Worm (Caenorhabditis elegans) whole organism, L1 larva: ENCODE results near the gene str-140.

Source experiments
- aha-1 ChIP-seq: fragments of 150-350 bp; optimal IDR thresholded peaks from 2 replicates; lab custom pipeline; 2014; ENCODE audit warnings: missing biosample characterization, missing genetic modification characterization
- aly-2 ChIP-seq: fragments of 150-350 bp; optimal IDR thresholded peaks from 2 replicates; lab custom pipeline; 2014; ENCODE audit warnings: missing biosample characterization, missing genetic modification characterization
- ama-1 ChIP-seq: fragments of 150-350 bp; optimal IDR thresholded peaks from 2 replicates; lab custom pipeline; 2014
- fkh-10 ChIP-seq: sonication (generic microtip); optimal IDR thresholded peaks from 2 replicates; lab custom pipeline; 2017; ENCODE audit warnings: missing biosample characterization, missing genetic modification reagents, missing genetic modification characterization
- isw-1 ChIP-seq: fragments of 200-800 bp; sonication (Bioruptor generic); IDR thresholded peaks from 2 replicates; pipeline ENCODE4 v1.3.6; 2022; ENCODE audit warnings: missing genetic modification characterization, missing compliant biosample characterization
- nhr-71 ChIP-seq: sonication (generic microtip); optimal IDR thresholded peaks from 2 replicates; lab custom pipeline; 2016; ENCODE audit warnings: mild to moderate bottlenecking, missing genetic modification characterization, moderate library complexity, missing compliant biosample characterization
- rnt-1 ChIP-seq: sonication (generic microtip); optimal IDR thresholded peaks from 2 replicates; lab custom pipeline; 2016; ENCODE audit warnings: mild to moderate bottlenecking, missing genetic modification characterization, moderate library complexity, missing compliant biosample characterization
- unc-130 ChIP-seq: fragments of 150-350 bp; optimal IDR thresholded peaks from 2 replicates; lab custom pipeline; 2017; ENCODE audit warnings: missing biosample characterization, missing genetic modification characterization, inconsistent platforms

DNA sequence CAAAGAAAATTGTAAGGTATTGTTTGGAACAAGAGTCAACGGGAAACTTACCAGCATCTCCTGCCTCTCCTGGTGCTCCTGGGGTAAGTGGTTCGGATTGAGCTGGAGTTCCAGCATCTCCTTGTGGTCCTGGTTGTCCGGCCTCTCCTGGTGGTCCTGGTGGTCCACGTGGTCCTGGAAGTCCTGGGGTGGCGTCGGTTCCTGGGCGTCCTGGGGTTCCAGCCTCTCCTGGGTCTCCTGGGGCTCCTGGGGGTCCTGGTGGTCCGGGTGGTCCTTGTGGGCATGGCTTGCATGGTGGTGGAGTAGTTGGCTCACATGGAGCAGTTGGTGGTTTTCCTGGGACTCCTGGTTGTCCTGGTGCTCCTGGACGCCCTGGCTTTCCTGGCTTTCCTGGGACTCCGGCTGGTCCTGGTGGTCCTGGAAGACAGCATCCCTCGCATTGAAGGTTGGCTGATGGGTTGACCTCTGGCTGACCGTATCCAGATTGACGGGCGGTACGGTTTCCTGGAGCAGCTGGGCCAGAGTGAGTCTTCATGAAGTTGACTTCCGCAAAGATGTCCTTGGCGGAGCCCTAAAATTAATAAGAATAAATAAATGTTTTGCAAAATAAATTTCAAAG lies 17.5 kb downstream of the str-140 start:
- no peak for TF ChIP-seq unc-130 (tag; lab: Kevin White, UChicago)
- no peak for TF ChIP-seq rnt-1 (tag; lab: Kevin White, UChicago)
- TF ChIP-seq aly-2 (tag; lab: Kevin White, UChicago) = no peak
- TF ChIP-seq isw-1 (GFP tag; lab: Robert Waterston, UW) = no peak
- TF ChIP-seq aha-1 = no peak
- TF ChIP-seq fkh-10 (GFP tag; lab: Kevin White, UChicago) = no peak
- no peak for TF ChIP-seq ama-1
- TF ChIP-seq nhr-71 (tag; lab: Kevin White, UChicago) = no peak
